Fruit fly (Drosophila melanogaster) whole organism, embryonic: ENCODE measurements around the gene CG32462.

Experiments
- Atf-2 ChIP-seq: fragments of 200-800 bp; sonication (Bioruptor generic); optimal IDR thresholded peaks from 2 replicates; lab custom pipeline; 2016; ENCODE audit warnings: missing biosample characterization, missing genetic modification characterization
- Awh ChIP-seq: fragments of 200-800 bp; sonication (Bioruptor generic); IDR thresholded peaks from 2 replicates; pipeline ENCODE4, ENCODE4 v1.3.6; 2022; ENCODE audit warnings: missing biosample characterization, missing genetic modification characterization
- CG10979 ChIP-seq: fragments of 200-800 bp; sonication (Bioruptor generic); optimal IDR thresholded peaks from 2 replicates; lab custom pipeline; 2018; ENCODE audit warnings: missing biosample characterization, mild to moderate bottlenecking, missing genetic modification characterization, moderate library complexity
- CG11504 ChIP-seq: fragments of 200-800 bp; sonication (Bioruptor generic); optimal IDR thresholded peaks from 3 replicates; lab custom pipeline; 2019; ENCODE audit warnings: missing biosample characterization, mild to moderate bottlenecking, missing genetic modification characterization, moderate library complexity
- CG12769 ChIP-seq: fragments of 200-800 bp; sonication (Bioruptor generic); optimal IDR thresholded peaks from 2 replicates; lab custom pipeline; 2019; ENCODE audit warnings: missing biosample characterization, mild to moderate bottlenecking, missing genetic modification characterization, moderate library complexity
- CG14441 ChIP-seq: fragments of 200-800 bp; sonication (Bioruptor generic); IDR thresholded peaks from 2 replicates; pipeline ENCODE4 v1.3.6; 2022; ENCODE audit warnings: missing biosample characterization, missing genetic modification characterization
- CG17385 ChIP-seq: fragments of 200-800 bp; sonication (Bioruptor generic); optimal IDR thresholded peaks from 3 replicates; lab custom pipeline; 2018; ENCODE audit warnings: missing biosample characterization, mild to moderate bottlenecking, missing genetic modification characterization
- CG18262 ChIP-seq: fragments of 200-800 bp; optimal IDR thresholded peaks from 3 replicates; lab custom pipeline; 2019; ENCODE audit warnings: missing biosample characterization, mild to moderate bottlenecking, missing genetic modification characterization, moderate library complexity
- CG18599 ChIP-seq: fragments of 200-800 bp; sonication (Bioruptor generic); optimal IDR thresholded peaks from 3 replicates; lab custom pipeline; 2017; ENCODE audit warnings: missing biosample characterization, missing genetic modification characterization, mild to moderate bottlenecking, moderate library complexity, missing genetic modification reagents
- CG2120 ChIP-seq: fragments of 200-800 bp; sonication (Bioruptor generic); optimal IDR thresholded peaks from 3 replicates; lab custom pipeline; 2016; ENCODE audit warnings: missing biosample characterization, missing genetic modification characterization
- CG2678 ChIP-seq: fragments of 200-800 bp; sonication (Bioruptor generic); optimal IDR thresholded peaks from 3 replicates; lab custom pipeline; 2019; ENCODE audit warnings: missing biosample characterization, mild to moderate bottlenecking, missing genetic modification characterization, moderate library complexity
- CG3065 ChIP-seq: fragments of 200-800 bp; sonication (Bioruptor generic); optimal IDR thresholded peaks from 2 replicates; lab custom pipeline; 2016; ENCODE audit warnings: missing biosample characterization, missing genetic modification characterization
- CG32767 ChIP-seq: fragments of 200-800 bp; sonication (Bioruptor generic); IDR thresholded peaks from 2 replicates; pipeline ENCODE4 v1.3.6; 2022; ENCODE audit warnings: missing biosample characterization, missing genetic modification characterization
- CG3281 ChIP-seq: fragments of 200-800 bp; sonication (Bioruptor generic); optimal IDR thresholded peaks from 3 replicates; lab custom pipeline; 2017; ENCODE audit warnings: missing biosample characterization, mild to moderate bottlenecking, missing genetic modification characterization
- CG5180 ChIP-seq: fragments of 200-800 bp; sonication (Bioruptor generic); optimal IDR thresholded peaks from 3 replicates; lab custom pipeline; 2017; ENCODE audit warnings: missing biosample characterization, missing genetic modification characterization, mild to moderate bottlenecking, moderate library complexity, missing genetic modification reagents
- CG8944 ChIP-seq: fragments of 200-800 bp; sonication (Bioruptor generic); optimal IDR thresholded peaks from 3 replicates; lab custom pipeline; 2016; ENCODE audit warnings: missing biosample characterization, missing genetic modification characterization
- CG9609 ChIP-seq: fragments of 200-800 bp; sonication (Bioruptor generic); optimal IDR thresholded peaks from 3 replicates; lab custom pipeline; 2016; ENCODE audit warnings: missing biosample characterization, missing genetic modification characterization
- CoRest ChIP-seq: fragments of 200-800 bp; sonication (Bioruptor generic); optimal IDR thresholded peaks from 3 replicates; lab custom pipeline; 2018; ENCODE audit warnings: missing biosample characterization, mild to moderate bottlenecking, missing genetic modification characterization, moderate library complexity
- D ChIP-seq, 2 experiments: fragments of 200-800 bp in 1 of 2; fragments of >200 bp in 1 of 2; sonication (Bioruptor generic) in 1 of 2; optimal IDR thresholded peaks; 2 replicates in 1 of 2; 3 replicates in 1 of 2; lab custom pipeline; 2017; ENCODE audit warnings: mild to moderate bottlenecking in 1 of 2, missing biosample characterization in 1 of 2, missing genetic modification characterization in 1 of 2, missing genetic modification reagents in 1 of 2
- D19B ChIP-seq: fragments of 200-800 bp; sonication (Bioruptor generic); optimal IDR thresholded peaks from 2 replicates; lab custom pipeline; 2017; ENCODE audit warnings: missing biosample characterization, mild to moderate bottlenecking, missing genetic modification characterization
- Dbx ChIP-seq: fragments of 200-800 bp; sonication (Bioruptor generic); IDR thresholded peaks from 3 replicates; pipeline ENCODE4 v1.3.6; 2022; ENCODE audit warnings: missing biosample characterization, missing genetic modification characterization
- Dek ChIP-seq: fragments of 200-800 bp; sonication (Bioruptor generic); optimal IDR thresholded peaks from 3 replicates; lab custom pipeline; 2019; ENCODE audit warnings: missing biosample characterization, mild to moderate bottlenecking, missing genetic modification characterization, moderate library complexity
- Doc2 ChIP-seq: fragments of 200-800 bp; sonication (Bioruptor generic); IDR thresholded peaks from 2 replicates; pipeline ENCODE4 v1.3.6; 2022; ENCODE audit warnings: missing biosample characterization, missing genetic modification characterization
- Drgx ChIP-seq: fragments of 200-800 bp; sonication (Bioruptor generic); IDR thresholded peaks from 2 replicates; pipeline ENCODE4 v1.3.6; 2022; ENCODE audit warnings: missing biosample characterization, missing genetic modification characterization
- ERR ChIP-seq: fragments of 200-800 bp; sonication (Bioruptor generic); optimal IDR thresholded peaks from 2 replicates; lab custom pipeline; 2016; ENCODE audit warnings: missing biosample characterization, missing genetic modification characterization
- Ets65A ChIP-seq: fragments of 200-800 bp; sonication (Bioruptor generic); peaks from one replicate; lab custom pipeline; 2016; ENCODE audit warnings: missing biosample characterization, missing genetic modification characterization
- Fer2 ChIP-seq: fragments of 200-800 bp; sonication (Bioruptor generic); optimal IDR thresholded peaks from 2 replicates; lab custom pipeline; 2018; ENCODE audit warnings: missing biosample characterization, mild to moderate bottlenecking, missing genetic modification characterization, moderate library complexity
- Hr78 ChIP-seq, 2 experiments: fragments of 200-800 bp in 1 of 2; fragments of >200 bp in 1 of 2; sonication (Bioruptor generic) in 1 of 2; optimal IDR thresholded peaks; 2 replicates each; lab custom pipeline; 2017 to 2019; ENCODE audit warnings: missing biosample characterization in 2 of 2, missing genetic modification characterization in 2 of 2, mild to moderate bottlenecking in 1 of 2, moderate library complexity in 1 of 2
- MBD-R2 ChIP-seq: fragments of 200-800 bp; sonication (Bioruptor generic); IDR thresholded peaks from 2 replicates; pipeline ENCODE4 v1.3.6; 2022; ENCODE audit warnings: missing biosample characterization, missing genetic modification characterization
- MTF-1 ChIP-seq: fragments of 200-800 bp; sonication (Bioruptor generic); optimal IDR thresholded peaks from 2 replicates; lab custom pipeline; 2018; ENCODE audit warnings: missing biosample characterization, mild to moderate bottlenecking, missing genetic modification characterization, borderline replicate concordance
- NC2β ChIP-seq: fragments of 200-800 bp; sonication (Bioruptor generic); optimal IDR thresholded peaks from 2 replicates; lab custom pipeline; 2016; ENCODE audit warnings: missing biosample characterization, missing genetic modification characterization
- Sry-β ChIP-seq: fragments of 200-800 bp; sonication (Bioruptor generic); optimal IDR thresholded peaks from 2 replicates; lab custom pipeline; 2018; ENCODE audit warnings: missing biosample characterization, mild to moderate bottlenecking, missing genetic modification characterization, moderate library complexity
- Trl ChIP-seq, 3 experiments: fragments of >200 bp in 2 of 3; fragments of 200-800 bp in 1 of 3; sonication (Bioruptor generic) in 1 of 3; optimal IDR thresholded peaks; 2 replicates in 1 of 3; 3 replicates in 2 of 3; lab custom pipeline; 2016 to 2017; ENCODE audit warnings: missing biosample characterization in 1 of 3, missing genetic modification characterization in 1 of 3
- dan ChIP-seq: fragments of 200-800 bp; sonication (Bioruptor generic); IDR thresholded peaks from 2 replicates; pipeline ENCODE4 v1.3.6; 2022; ENCODE audit warnings: missing biosample characterization, missing genetic modification characterization
- fu2 ChIP-seq: fragments of 200-800 bp; sonication (Bioruptor generic); optimal IDR thresholded peaks from 2 replicates; lab custom pipeline; 2016; ENCODE audit warnings: missing biosample characterization, missing genetic modification characterization
- ham ChIP-seq: fragments of 200-800 bp; sonication (Bioruptor generic); IDR thresholded peaks from 2 replicates; pipeline ENCODE4 v1.3.6; 2022; ENCODE audit warnings: missing biosample characterization, missing genetic modification characterization
- ind ChIP-seq: fragments of 200-800 bp; sonication (Bioruptor generic); optimal IDR thresholded peaks from 3 replicates; lab custom pipeline; 2016; ENCODE audit warnings: missing biosample characterization, missing genetic modification characterization
- jumu ChIP-seq: fragments of 200-800 bp; sonication (Bioruptor generic); optimal IDR thresholded peaks from 3 replicates; lab custom pipeline; 2016; ENCODE audit warnings: missing biosample characterization, missing genetic modification characterization
- klu ChIP-seq: fragments of 200-800 bp; sonication (Bioruptor generic); IDR thresholded peaks from 2 replicates; pipeline ENCODE4 v1.3.6; 2022; ENCODE audit warnings: missing biosample characterization, missing genetic modification characterization
- lbe ChIP-seq: fragments of 200-800 bp; sonication (Bioruptor generic); optimal IDR thresholded peaks from 2 replicates; lab custom pipeline; 2016; ENCODE audit warnings: missing biosample characterization, mild to moderate bottlenecking, missing genetic modification characterization
- p53 ChIP-seq: fragments of 200-800 bp; sonication (Bioruptor generic); optimal IDR thresholded peaks from 2 replicates; lab custom pipeline; 2016; ENCODE audit warnings: missing biosample characterization, missing genetic modification characterization
- peb ChIP-seq: fragments of 200-800 bp; sonication (Bioruptor generic); IDR thresholded peaks from 2 replicates; pipeline ENCODE4 v1.3.6; 2022; ENCODE audit warnings: missing biosample characterization, missing genetic modification characterization
- pho ChIP-seq: fragments of 200-800 bp; sonication (Bioruptor generic); optimal IDR thresholded peaks from 2 replicates; lab custom pipeline; 2016; ENCODE audit warnings: missing biosample characterization, missing genetic modification characterization
- run ChIP-seq: fragments of 200-800 bp; sonication (Bioruptor generic); optimal IDR thresholded peaks from 3 replicates; lab custom pipeline; 2018; ENCODE audit warnings: missing biosample characterization, mild to moderate bottlenecking, missing genetic modification characterization
- so ChIP-seq: fragments of 200-800 bp; sonication (Bioruptor generic); IDR thresholded peaks from 3 replicates; pipeline ENCODE4 v1.3.6; 2022; ENCODE audit warnings: missing biosample characterization, missing genetic modification characterization
- sug ChIP-seq: fragments of 200-800 bp; optimal IDR thresholded peaks from 2 replicates; lab custom pipeline; 2019; ENCODE audit warnings: missing biosample characterization, mild to moderate bottlenecking, missing genetic modification characterization, moderate library complexity
- tap ChIP-seq: fragments of 200-800 bp; optimal IDR thresholded peaks from 3 replicates; lab custom pipeline; 2019; ENCODE audit warnings: missing biosample characterization, mild to moderate bottlenecking, missing genetic modification characterization, moderate library complexity
- tup ChIP-seq: fragments of 200-800 bp; sonication (Bioruptor generic); optimal IDR thresholded peaks from 2 replicates; lab custom pipeline; 2016; ENCODE audit warnings: missing biosample characterization, mild to moderate bottlenecking, missing genetic modification characterization, moderate library complexity
- vvl ChIP-seq: fragments of 200-800 bp; sonication (Bioruptor generic); IDR thresholded peaks from 2 replicates; pipeline ENCODE4 v1.3.6; 2022; ENCODE audit warnings: missing biosample characterization, missing genetic modification characterization
- wor ChIP-seq: fragments of 200-800 bp; sonication (Bioruptor generic); IDR thresholded peaks from 2 replicates; pipeline ENCODE4 v1.3.6; 2022; ENCODE audit warnings: missing biosample characterization, missing genetic modification characterization

CG32462 gene

dm6 chr3L:22822544-22823175, 30.7 kb downstream of the CG32462 start (continued):
- TF ChIP-seq ind (GFP tag; lab: Kevin White, UChicago) (no peak), lbe (GFP tag; lab: Kevin White, UChicago) (peak; percentile 95), Dbx (GFP tag; lab: Robert Waterston, UW) (peak; percentile 38; the same call in 1 of the 3 replicates), klu (no peak), CG18599 (GFP tag; lab: Kevin White, UChicago) (peak; percentile 15), CG3065 (GFP tag; lab: Kevin White, UChicago) (no peak), CG14441 (no peak), CG17385 (GFP tag; lab: Kevin White, UChicago) (peak; percentile 25), p53 (GFP tag; lab: Kevin White, UChicago) (no peak), tup (GFP tag; lab: Kevin White, UChicago) (no peak), Sry-β (GFP tag; lab: Kevin White, UChicago) (no peak), peb (GFP tag; lab: Robert Waterston, UW) (no peak), CG2120 (GFP tag; lab: Kevin White, UChicago) (no peak), Drgx (GFP tag; lab: Robert Waterston, UW) (peak; percentile 96), vvl (GFP tag; lab: Robert Waterston, UW) (no peak), CoRest (tag; lab: Kevin White, UChicago) (no peak), Ets65A (GFP tag; lab: Kevin White, UChicago) (no peak), Awh (GFP tag; lab: Robert Waterston, UW) (no peak), MTF-1 (peak; percentile 10), run (no peak), Hr78 (GFP tag; optimal IDR thresholded peaks at IDR 0.05; lab: Kevin White, UChicago) (no peak), Dek (tag; lab: Kevin White, UChicago) (no peak), Fer2 (tag; lab: Kevin White, UChicago) (peak; percentile 15), CG32767 (no peak), sug (peak; percentile 15), so (GFP tag; lab: Robert Waterston, UW) (0 out of 3 replicates have a peak, but pooled peaks have one; percentile 27), tap (tag; lab: Kevin White, UChicago) (no peak), Doc2 (GFP tag; lab: Robert Waterston, UW) (no peak), Trl (optimal IDR thresholded peaks at IDR 0.05; lab: Kevin White, UChicago) (peak; percentile 87 to 97), Trl (GFP tag; optimal IDR thresholded peaks at IDR 0.05; lab: Kevin White, UChicago) (peak; percentile 33), CG11504 (tag; lab: Kevin White, UChicago) (no peak), ham (no peak), CG5180 (no peak), CG3281 (GFP tag; lab: Kevin White, UChicago) (peak; percentile 15), CG2678 (tag; lab: Kevin White, UChicago) (peak; percentile 46), D19B (GFP tag; lab: Kevin White, UChicago) (no peak), CG10979 (tag; lab: Kevin White, UChicago) (no peak), jumu (GFP tag; lab: Kevin White, UChicago) (no peak), NC2β (GFP tag; lab: Kevin White, UChicago) (no peak), pho (GFP tag; lab: Kevin White, UChicago) (no peak), D (optimal IDR thresholded peaks at IDR 0.05; lab: Kevin White, UChicago) (no peak), D (GFP tag; optimal IDR thresholded peaks at IDR 0.05; lab: Kevin White, UChicago) (no peak), wor (GFP tag; lab: Robert Waterston, UW) (no peak), CG8944 (GFP tag; lab: Kevin White, UChicago) (no peak), Atf-2 (GFP tag; lab: Kevin White, UChicago) (no peak), CG18262 (tag; lab: Kevin White, UChicago) (no peak), CG12769 (peak; percentile 28), MBD-R2 (no peak), dan (GFP tag; lab: Robert Waterston, UW) (no peak), CG9609 (GFP tag; lab: Kevin White, UChicago) (no peak), ERR (GFP tag; lab: Kevin White, UChicago) (no peak), fu2 (GFP tag; lab: Kevin White, UChicago) (no peak)
